Worm (Caenorhabditis elegans) whole organism, midembryonic: ENCODE data around the gene Y50D4B.6.

Source experiments
- T22C8.4 ChIP-seq: fragments of 200-800 bp; sonication (Bioruptor generic); IDR thresholded peaks from 2 replicates; pipeline ENCODE4 v1.3.6; 2022; ENCODE audit warnings: missing genetic modification characterization, missing compliant biosample characterization
- cog-1 ChIP-seq: sonication (generic microtip); optimal IDR thresholded peaks from 2 replicates; lab custom pipeline; 2016; ENCODE audit warnings: missing genetic modification characterization, missing compliant biosample characterization
- flt-1 ChIP-seq: fragments of 200-800 bp; sonication (Bioruptor generic); IDR thresholded peaks from 2 replicates; pipeline ENCODE4 v1.3.6; 2022; ENCODE audit warnings: missing genetic modification characterization, missing compliant biosample characterization
- klf-2 ChIP-seq: fragments of 200-800 bp; sonication (Bioruptor generic); conservative IDR thresholded peaks from 2 replicates; pipeline ENCODE4 v1.3.6; 2022; ENCODE audit warnings: missing genetic modification reagents, missing genetic modification characterization, missing compliant biosample characterization
- med-1 ChIP-seq: sonication (generic microtip); optimal IDR thresholded peaks from 2 replicates; lab custom pipeline; 2017; ENCODE audit warnings: missing genetic modification characterization, mild to moderate bottlenecking, missing compliant biosample characterization, antibody characterized with exemption, missing genetic modification reagents; ENCODE audit not compliant: insufficient read depth
- ref-1 ChIP-seq: fragments of 200-800 bp; sonication (Bioruptor generic); conservative IDR thresholded peaks from 2 replicates; pipeline ENCODE4 v1.3.6; 2022; ENCODE audit warnings: missing genetic modification reagents, missing genetic modification characterization, missing compliant biosample characterization
- tab-1 ChIP-seq: fragments of 200-800 bp; sonication (Bioruptor generic); IDR thresholded peaks from 2 replicates; pipeline ENCODE4 v1.3.6; 2022; ENCODE audit warnings: missing genetic modification characterization, missing compliant biosample characterization
- ztf-23 ChIP-seq: fragments of 200-800 bp; sonication (Bioruptor generic); IDR thresholded peaks from 2 replicates; pipeline ENCODE4 v1.3.6; 2022; ENCODE audit warnings: missing genetic modification reagents, missing genetic modification characterization, missing compliant biosample characterization
- ztf-29 ChIP-seq: fragments of 200-800 bp; sonication (Bioruptor generic); IDR thresholded peaks from 2 replicates; pipeline ENCODE4 v1.3.6; 2022; ENCODE audit warnings: missing genetic modification reagents, missing genetic modification characterization, missing compliant biosample characterization

The Y50D4B.6 gene

DNA sequence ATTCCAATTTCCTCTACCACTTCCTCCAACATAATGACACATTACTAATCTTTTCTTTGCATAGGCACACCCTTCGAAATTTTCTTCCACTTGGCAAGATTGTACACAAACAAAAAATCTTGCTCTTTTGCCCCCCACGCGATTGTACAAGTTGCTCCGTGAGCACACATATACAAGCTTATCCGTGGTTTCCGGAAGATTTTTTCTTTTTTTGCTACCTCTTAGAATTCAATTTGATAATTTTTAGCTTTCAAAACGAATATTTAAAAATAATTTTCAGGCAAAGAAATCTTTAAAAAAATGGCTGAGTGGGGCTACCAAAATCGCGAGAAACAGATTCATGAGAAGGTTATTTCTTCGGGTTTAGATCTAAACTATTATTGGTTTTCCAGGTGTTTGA is 28.5 kb downstream of the Y50D4B.6 start, which contains the start of gene Y50D4B.1:
Y50D4B.1 (plus strand) TSS at position 301 of the 400 bp plus-strand sequence.
- TF ChIP-seq T22C8.4 (GFP tag; lab: Robert Waterston, UW) (no peak), ztf-23 (GFP tag; lab: Robert Waterston, UW) (no peak), med-1 (GFP tag; lab: Kevin White, UChicago) (no peak), tab-1 (no peak), cog-1 (tag; lab: Kevin White, UChicago) (no peak), flt-1 (GFP tag; lab: Robert Waterston, UW) (no peak), ztf-29 (GFP tag; lab: Robert Waterston, UW) (no peak), klf-2 (GFP tag; lab: Robert Waterston, UW) (no peak), ref-1 (GFP tag; lab: Robert Waterston, UW) (no peak)

ce11 chrV:1120101-1120500 is 36.0 kb downstream of the Y50D4B.6 start:
- TF ChIP-seq T22C8.4 (GFP tag; lab: Robert Waterston, UW), result no peak
- TF ChIP-seq klf-2 (GFP tag; lab: Robert Waterston, UW), result no peak
- no peak for TF ChIP-seq ztf-29 (GFP tag; lab: Robert Waterston, UW)
- no peak for TF ChIP-seq med-1 (GFP tag; lab: Kevin White, UChicago)
- TF ChIP-seq flt-1 (GFP tag; lab: Robert Waterston, UW), result no peak
- no peak for TF ChIP-seq ref-1 (GFP tag; lab: Robert Waterston, UW)

DNA sequence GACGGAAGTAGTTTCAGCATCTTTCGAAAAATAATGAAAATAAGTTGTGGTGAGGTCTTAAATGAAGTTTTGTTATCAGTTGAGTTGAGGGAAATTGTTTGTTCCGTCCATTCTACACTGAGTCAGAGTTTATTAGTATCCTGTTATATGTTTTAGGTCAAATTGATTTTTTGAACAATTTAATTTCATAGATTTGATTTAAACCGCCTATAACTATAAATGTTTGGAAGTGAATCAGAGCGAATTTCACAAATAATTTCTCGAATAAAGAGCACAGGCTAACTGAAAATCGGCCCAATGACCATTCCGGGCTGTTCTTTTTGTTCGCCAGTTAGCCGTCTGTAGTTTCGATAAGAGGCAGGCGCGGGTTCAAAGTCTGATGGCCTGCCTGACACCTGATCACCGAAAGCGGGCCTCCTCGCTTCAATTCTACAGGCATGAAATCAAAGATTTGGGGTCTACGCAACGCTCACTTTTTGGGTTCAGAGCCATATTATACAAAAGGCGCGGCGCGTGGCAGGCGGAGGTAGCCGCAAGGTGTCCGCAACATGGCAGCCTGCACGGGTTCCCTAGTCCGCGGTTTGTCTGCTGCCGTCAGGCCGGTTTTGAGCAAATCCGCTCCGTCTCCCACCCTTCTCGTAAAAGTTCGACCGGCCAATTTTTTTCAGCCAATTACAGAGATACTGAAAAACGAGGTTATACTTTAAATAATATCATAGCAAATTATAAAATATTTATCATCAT is 47.9 kb downstream of the Y50D4B.6 start, which contains the start of gene W07B8.4:
W07B8.4 (minus strand) TSS at position 51 of the 744 bp plus-strand sequence.
- no peak for TF ChIP-seq T22C8.4 (GFP tag; lab: Robert Waterston, UW)
- no peak for TF ChIP-seq tab-1

DNA sequence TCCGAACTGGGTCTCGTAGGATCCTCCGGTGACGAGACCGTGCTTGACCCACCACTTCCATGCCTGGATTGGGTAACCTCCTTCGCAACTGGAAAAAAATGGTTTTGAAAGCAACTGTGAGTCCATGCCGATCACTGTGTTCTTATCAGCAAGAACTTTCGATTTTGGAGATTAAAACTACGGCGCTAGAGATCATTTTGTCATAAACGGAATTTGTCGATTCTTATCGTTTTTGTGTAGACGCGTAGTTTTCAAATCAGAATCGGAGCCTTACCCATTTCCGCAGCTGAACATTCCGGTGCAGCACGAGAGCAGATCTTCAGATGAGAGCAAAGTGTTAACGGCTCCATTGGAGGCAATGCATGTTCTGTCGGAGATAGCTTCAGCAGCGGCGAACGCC is 49.1 kb downstream of the Y50D4B.6 start:
- TF ChIP-seq med-1 (GFP tag; lab: Kevin White, UChicago), result no peak

- no peak for TF ChIP-seq klf-2 (GFP tag; lab: Robert Waterston, UW)
- no peak for TF ChIP-seq flt-1 (GFP tag; lab: Robert Waterston, UW)
- no peak for TF ChIP-seq ref-1 (GFP tag; lab: Robert Waterston, UW)
- TF ChIP-seq med-1 (GFP tag; lab: Kevin White, UChicago), result no peak
- no peak for TF ChIP-seq ztf-29 (GFP tag; lab: Robert Waterston, UW)
- TF ChIP-seq tab-1, result no peak
- TF ChIP-seq T22C8.4 (GFP tag; lab: Robert Waterston, UW), result no peak
- TF ChIP-seq cog-1 (tag; lab: Kevin White, UChicago), result no peak
Measured at ce11 chrV:1133840-1134239, 49.7 kb downstream of the Y50D4B.6 start, which contains the start of gene cpr-5. TSS of gene cpr-5 (minus strand) at chrV:1134036.

- TF ChIP-seq ztf-29 (GFP tag; lab: Robert Waterston, UW) (no peak), ztf-23 (GFP tag; lab: Robert Waterston, UW) (no peak), T22C8.4 (GFP tag; lab: Robert Waterston, UW) (no peak), med-1 (GFP tag; lab: Kevin White, UChicago) (no peak), tab-1 (no peak), ref-1 (GFP tag; lab: Robert Waterston, UW) (no peak), flt-1 (GFP tag; lab: Robert Waterston, UW) (no peak), klf-2 (GFP tag; lab: Robert Waterston, UW) (no peak), cog-1 (tag; lab: Kevin White, UChicago) (no peak)
Measured at ce11 chrV:1134302-1134701, 50.2 kb downstream of the Y50D4B.6 start, which contains the start of gene cpr-8. TSS of gene cpr-8 (plus strand) at chrV:1134602.
